Worm (Caenorhabditis elegans) whole organism, L1 larva: Measurements from ENCODE around the gene unk-1.

ENCODE experiments used
- C16A3.4 ChIP-seq: fragments of 150-350 bp; optimal IDR thresholded peaks from 2 replicates; lab custom pipeline; 2014; ENCODE audit warnings: missing biosample characterization, missing genetic modification characterization
- alr-1 ChIP-seq: fragments of 200-800 bp; sonication (Bioruptor generic); optimal IDR thresholded peaks from 2 replicates; lab custom pipeline; 2018; ENCODE audit warnings: borderline replicate concordance, mild to moderate bottlenecking, missing genetic modification characterization, missing compliant biosample characterization
- aly-2 ChIP-seq: fragments of 150-350 bp; optimal IDR thresholded peaks from 2 replicates; lab custom pipeline; 2014; ENCODE audit warnings: missing biosample characterization, missing genetic modification characterization
- blmp-1 ChIP-seq: fragments of 150-350 bp; optimal IDR thresholded peaks from 2 replicates; lab custom pipeline; 2014; ENCODE audit warnings: missing biosample characterization, missing genetic modification characterization
- ceh-88 ChIP-seq: fragments of 200-800 bp; sonication (Bioruptor generic); IDR thresholded peaks from 2 replicates; pipeline ENCODE4 v1.3.6; 2022; ENCODE audit warnings: missing genetic modification characterization, missing compliant biosample characterization
- ceh-90 ChIP-seq: sonication (generic microtip); optimal IDR thresholded peaks from 2 replicates; lab custom pipeline; 2016; ENCODE audit warnings: missing genetic modification characterization, missing compliant biosample characterization
- dsc-1 ChIP-seq: sonication (generic microtip); optimal IDR thresholded peaks from 2 replicates; lab custom pipeline; 2016; ENCODE audit warnings: mild to moderate bottlenecking, missing genetic modification characterization, missing compliant biosample characterization
- efl-1 ChIP-seq, 4 experiments: fragments of 150-350 bp; optimal IDR thresholded peaks in 3 of 4; peaks in 1 of 4; 1 replicate in 1 of 4; 2 replicates in 3 of 4; lab custom pipeline; 2014; ENCODE audit warnings: missing biosample characterization in 2 of 4, missing genetic modification characterization in 2 of 4, missing genetic modification reagents in 2 of 4
- egl-13 ChIP-seq: sonication (generic microtip); optimal IDR thresholded peaks from 2 replicates; lab custom pipeline; 2016; ENCODE audit warnings: missing genotype, missing genetic modification reagents, missing genetic modification characterization, missing compliant biosample characterization
- egl-27 ChIP-seq, 2 experiments: fragments of 150-350 bp in 1 of 2; sonication (generic microtip); optimal IDR thresholded peaks; 3 replicates each; lab custom pipeline; 2017 to 2018; ENCODE audit warnings: missing biosample characterization in 2 of 2, missing genetic modification characterization in 2 of 2, missing genetic modification reagents in 2 of 2
- elt-2 ChIP-seq: sonication (generic microtip); optimal IDR thresholded peaks from 2 replicates; lab custom pipeline; 2016; ENCODE audit warnings: missing genetic modification characterization, mild to moderate bottlenecking, inconsistent platforms, missing compliant biosample characterization, missing genetic modification reagents
- elt-3 ChIP-seq, 6 experiments: fragments of 150-350 bp in 1 of 6; sonication (generic microtip); optimal IDR thresholded peaks; 2 replicates each; lab custom pipeline; 2017 to 2018; ENCODE audit warnings: missing biosample characterization in 6 of 6, missing genetic modification characterization in 6 of 6, inconsistent platforms in 1 of 6
- fkh-10 ChIP-seq: sonication (generic microtip); optimal IDR thresholded peaks from 2 replicates; lab custom pipeline; 2017; ENCODE audit warnings: missing biosample characterization, missing genetic modification reagents, missing genetic modification characterization
- fkh-4 ChIP-seq: sonication (generic microtip); optimal IDR thresholded peaks from 2 replicates; lab custom pipeline; 2016; ENCODE audit warnings: missing compliant biosample characterization, missing genetic modification characterization, borderline replicate concordance
- irx-1 ChIP-seq: sonication (generic microtip); optimal IDR thresholded peaks from 2 replicates; lab custom pipeline; 2016; ENCODE audit warnings: missing genetic modification characterization, missing compliant biosample characterization
- isw-1 ChIP-seq: fragments of 200-800 bp; sonication (Bioruptor generic); IDR thresholded peaks from 2 replicates; pipeline ENCODE4 v1.3.6; 2022; ENCODE audit warnings: missing genetic modification characterization, missing compliant biosample characterization
- jun-1 ChIP-seq: fragments of 150-350 bp; optimal IDR thresholded peaks from 2 replicates; lab custom pipeline; 2014; ENCODE audit warnings: missing biosample characterization, missing genetic modification reagents, missing genetic modification characterization
- lin-14 ChIP-seq: fragments of 200-800 bp; sonication (Bioruptor generic); optimal IDR thresholded peaks from 2 replicates; lab custom pipeline; 2018; ENCODE audit warnings: mild to moderate bottlenecking, missing genetic modification characterization, moderate library complexity, missing compliant biosample characterization
- lin-35 ChIP-seq, 2 experiments: fragments of 150-350 bp; optimal IDR thresholded peaks; 2 replicates each; lab custom pipeline; 2014; ENCODE audit warnings: missing biosample characterization in 2 of 2, missing genetic modification characterization in 2 of 2, missing genetic modification reagents in 2 of 2
- lin-39 ChIP-seq: fragments of 150-350 bp; optimal IDR thresholded peaks from 2 replicates; lab custom pipeline; 2014; ENCODE audit warnings: missing biosample characterization, missing genetic modification reagents, missing genetic modification characterization
- lir-3 ChIP-seq: sonication (generic microtip); optimal IDR thresholded peaks from 2 replicates; lab custom pipeline; 2016; ENCODE audit warnings: mild to moderate bottlenecking, missing genetic modification characterization, moderate library complexity, missing compliant biosample characterization; ENCODE audit not compliant: poor library complexity
- lsy-2 ChIP-seq, 2 experiments: fragments of 150-350 bp; optimal IDR thresholded peaks; 2 replicates each; lab custom pipeline; 2014; ENCODE audit warnings: missing biosample characterization in 2 of 2, missing genetic modification characterization in 2 of 2
- mdl-1 ChIP-seq, 2 experiments: fragments of 150-350 bp; optimal IDR thresholded peaks; 2 replicates each; lab custom pipeline; 2014 to 2017; ENCODE audit warnings: missing biosample characterization in 2 of 2, missing genetic modification characterization in 2 of 2, inconsistent platforms in 1 of 2
- mef-2 ChIP-seq: fragments of 150-350 bp; optimal IDR thresholded peaks from 2 replicates; lab custom pipeline; 2014; ENCODE audit warnings: missing biosample characterization, missing genetic modification characterization
- nhr-11 ChIP-seq: fragments of 150-350 bp; optimal IDR thresholded peaks from 2 replicates; lab custom pipeline; 2014; ENCODE audit warnings: missing biosample characterization, missing genetic modification characterization
- nhr-12 ChIP-seq: sonication (generic microtip); optimal IDR thresholded peaks from 2 replicates; lab custom pipeline; 2017; ENCODE audit warnings: missing biosample characterization, missing genetic modification characterization
- nhr-19 ChIP-seq: fragments of 200-800 bp; sonication (Bioruptor generic); conservative IDR thresholded peaks from 2 replicates; pipeline ENCODE4 v1.3.6; 2022; ENCODE audit warnings: missing genetic modification characterization, missing compliant biosample characterization
- nhr-20 ChIP-seq: sonication (generic microtip); optimal IDR thresholded peaks from 2 replicates; lab custom pipeline; 2016; ENCODE audit warnings: mild to moderate bottlenecking, missing genetic modification characterization, missing compliant biosample characterization
- nhr-237 ChIP-seq: fragments of 150-350 bp; optimal IDR thresholded peaks from 2 replicates; lab custom pipeline; 2014; ENCODE audit warnings: missing biosample characterization, missing genetic modification characterization
- nhr-28 ChIP-seq: fragments of 150-350 bp; optimal IDR thresholded peaks from 2 replicates; lab custom pipeline; 2014; ENCODE audit warnings: missing biosample characterization, missing genetic modification characterization
- nhr-47 ChIP-seq: sonication (generic microtip); optimal IDR thresholded peaks from 2 replicates; lab custom pipeline; 2016; ENCODE audit warnings: mild to moderate bottlenecking, missing genetic modification characterization, moderate library complexity, missing compliant biosample characterization
- nhr-71 ChIP-seq: sonication (generic microtip); optimal IDR thresholded peaks from 2 replicates; lab custom pipeline; 2016; ENCODE audit warnings: mild to moderate bottlenecking, missing genetic modification characterization, moderate library complexity, missing compliant biosample characterization
- nhr-77 ChIP-seq: fragments of 150-350 bp; optimal IDR thresholded peaks from 2 replicates; lab custom pipeline; 2014; ENCODE audit warnings: missing biosample characterization, missing genetic modification characterization
- nhr-85 ChIP-seq: sonication (generic microtip); peaks from one replicate; lab custom pipeline; 2016; ENCODE audit warnings: missing genetic modification characterization, inconsistent platforms, missing compliant biosample characterization
- nhr-90 ChIP-seq: sonication (generic microtip); optimal IDR thresholded peaks from 2 replicates; lab custom pipeline; 2016; ENCODE audit warnings: mild to moderate bottlenecking, missing genetic modification characterization, missing compliant biosample characterization; ENCODE audit not compliant: poor library complexity
- pag-3 ChIP-seq: sonication (generic microtip); optimal IDR thresholded peaks from 2 replicates; lab custom pipeline; 2017; ENCODE audit warnings: missing genetic modification characterization, mild to moderate bottlenecking, missing compliant biosample characterization, antibody characterized with exemption, borderline replicate concordance; ENCODE audit not compliant: insufficient read depth
- rnt-1 ChIP-seq: sonication (generic microtip); optimal IDR thresholded peaks from 2 replicates; lab custom pipeline; 2016; ENCODE audit warnings: mild to moderate bottlenecking, missing genetic modification characterization, moderate library complexity, missing compliant biosample characterization
- skn-1 ChIP-seq: fragments of 150-350 bp; optimal IDR thresholded peaks from 2 replicates; lab custom pipeline; 2014; ENCODE audit warnings: missing biosample characterization, missing genetic modification characterization
- snpc-4 ChIP-seq: fragments of 150-350 bp; optimal IDR thresholded peaks from 2 replicates; lab custom pipeline; 2014; ENCODE audit warnings: missing biosample characterization, missing genetic modification characterization
- snu-23 ChIP-seq: sonication (generic microtip); optimal IDR thresholded peaks from 2 replicates; lab custom pipeline; 2016; ENCODE audit warnings: missing genetic modification characterization, missing compliant biosample characterization
- sox-4 ChIP-seq: sonication (generic microtip); optimal IDR thresholded peaks from 2 replicates; lab custom pipeline; 2016; ENCODE audit warnings: missing genetic modification characterization, missing compliant biosample characterization
- swsn-7 ChIP-seq: sonication (generic microtip); optimal IDR thresholded peaks from 2 replicates; lab custom pipeline; 2016; ENCODE audit warnings: missing genetic modification characterization, missing compliant biosample characterization
- tbx-2 ChIP-seq: sonication (generic microtip); optimal IDR thresholded peaks from 2 replicates; lab custom pipeline; 2016; ENCODE audit warnings: missing genetic modification characterization, missing compliant biosample characterization
- unc-130 ChIP-seq: fragments of 150-350 bp; optimal IDR thresholded peaks from 2 replicates; lab custom pipeline; 2017; ENCODE audit warnings: missing biosample characterization, missing genetic modification characterization, inconsistent platforms
- zag-1 ChIP-seq: fragments of 150-350 bp; optimal IDR thresholded peaks from 2 replicates; lab custom pipeline; 2014; ENCODE audit warnings: missing biosample characterization, missing genetic modification characterization

The unk-1 gene

ce11 chrX:8053008-8053441 is 38.2 kb downstream of the unk-1 start:
- TF ChIP-seq nhr-90: no peak
- peak; percentile 2 for TF ChIP-seq dsc-1 (tag; lab: Kevin White, UChicago)
- TF ChIP-seq fkh-10: no peak
- peak; percentile 11 for TF ChIP-seq nhr-47
- no peak for TF ChIP-seq C16A3.4 (tag; lab: Kevin White, UChicago)
- TF ChIP-seq nhr-20: peak; percentile 36
- peak; percentile 58 for TF ChIP-seq nhr-19 (GFP tag; lab: Robert Waterston, UW)
- TF ChIP-seq jun-1 (tag; lab: Kevin White, UChicago): no peak
- no peak for TF ChIP-seq egl-13 (tag; lab: Kevin White, UChicago)
- TF ChIP-seq snu-23 (GFP tag; lab: Kevin White, UChicago): peak; percentile 38
- no peak for TF ChIP-seq lin-39
- TF ChIP-seq ceh-90: no peak
- TF ChIP-seq skn-1 (tag; lab: Kevin White, UChicago): no peak
- TF ChIP-seq nhr-71 (tag; lab: Kevin White, UChicago): peak; percentile 79
- no peak for TF ChIP-seq nhr-11 (tag; lab: Kevin White, UChicago)
- TF ChIP-seq lin-35 (GFP tag; optimal IDR thresholded peaks at IDR 0.05; lab: Kevin White, UChicago): no peak
- TF ChIP-seq ceh-88: no peak
- TF ChIP-seq egl-27 (tag; optimal IDR thresholded peaks at IDR 0.05; lab: Kevin White, UChicago): no peak
- TF ChIP-seq irx-1: no peak
- TF ChIP-seq unc-130 (tag; lab: Kevin White, UChicago): peak; percentile 43
- TF ChIP-seq pag-3 (tag; lab: Kevin White, UChicago): peak; percentile 39
- no peak for TF ChIP-seq mef-2 (tag; lab: Kevin White, UChicago)
- TF ChIP-seq rnt-1: peak; percentile 52
- no peak for TF ChIP-seq elt-2 (tag; lab: Kevin White, UChicago)
- TF ChIP-seq nhr-28: no peak
- no peak for TF ChIP-seq aly-2 (tag; lab: Kevin White, UChicago)
- TF ChIP-seq sox-4 (tag; lab: Kevin White, UChicago): no peak
- peak in 1 of 2 experiments; percentile 41 for TF ChIP-seq lsy-2 (tag; optimal IDR thresholded peaks at IDR 0.05; lab: Kevin White, UChicago)
- TF ChIP-seq nhr-77 (tag; lab: Kevin White, UChicago): no peak
- TF ChIP-seq tbx-2 (tag; lab: Kevin White, UChicago): peak; percentile 18
- no peak for TF ChIP-seq lir-3
- TF ChIP-seq lin-14: peak; percentile 78
- TF ChIP-seq mdl-1 (tag; optimal IDR thresholded peaks at IDR 0.05; lab: Kevin White, UChicago): no peak
- TF ChIP-seq fkh-4 (tag; lab: Kevin White, UChicago): no peak
- no peak for TF ChIP-seq zag-1 (tag; lab: Kevin White, UChicago)
- no peak for TF ChIP-seq elt-3 (tag; optimal IDR thresholded peaks at IDR 0.05; lab: Kevin White, UChicago)
- TF ChIP-seq efl-1 (optimal IDR thresholded peaks at IDR 0.05; lab: Kevin White, UChicago): no peak
- TF ChIP-seq efl-1 (GFP tag; optimal IDR thresholded peaks at IDR 0.05 in 1 of 2; lab: Kevin White, UChicago): no peak
- no peak for TF ChIP-seq blmp-1 (tag; lab: Kevin White, UChicago)
- no peak for TF ChIP-seq snpc-4
- TF ChIP-seq nhr-85 (tag; lab: Kevin White, UChicago): no peak
- TF ChIP-seq swsn-7 (tag; lab: Kevin White, UChicago): peak; percentile 30
- TF ChIP-seq alr-1 (tag; lab: Kevin White, UChicago): no peak
- TF ChIP-seq isw-1 (GFP tag; lab: Robert Waterston, UW): no peak

- TF ChIP-seq nhr-85 (tag; lab: Kevin White, UChicago): no peak
- no peak for TF ChIP-seq nhr-237
- TF ChIP-seq nhr-12: no peak
- TF ChIP-seq lin-14: peak; percentile 26
- TF ChIP-seq, all 84 proteins: peak for 1
These were observed 39.7 kb downstream of the unk-1 start for ce11 chrX:8054478-8054877.
